Worm (Caenorhabditis elegans) whole organism, early embryonic: Measurements from ENCODE around the gene K02E11.3.
"Not testable (repeated sequence)": the region's sequence is repeated elsewhere in the genome, so short reads cannot be mapped to it uniquely, and the experiment has no call there.

Experiments
- B0310.2 ChIP-seq: sonication (generic microtip); optimal IDR thresholded peaks from 2 replicates; lab custom pipeline; 2016; ENCODE audit warnings: mild to moderate bottlenecking, missing genetic modification characterization, missing compliant biosample characterization
- F13C5.2 ChIP-seq: sonication (generic microtip); optimal IDR thresholded peaks from 2 replicates; lab custom pipeline; 2017; ENCODE audit warnings: mild to moderate bottlenecking, missing genetic modification characterization, inconsistent platforms, missing compliant biosample characterization
- aly-1 ChIP-seq: sonication (generic microtip); optimal IDR thresholded peaks from 2 replicates; lab custom pipeline; 2016; ENCODE audit warnings: missing genetic modification characterization, missing compliant biosample characterization
- ama-1 ChIP-seq: fragments of 150-350 bp; optimal IDR thresholded peaks from 2 replicates; lab custom pipeline; 2014
- ceh-13 ChIP-seq: fragments of 200-800 bp; sonication (Bioruptor generic); optimal IDR thresholded peaks from 2 replicates; lab custom pipeline; 2018; ENCODE audit warnings: mild to moderate bottlenecking, missing genetic modification characterization, missing compliant biosample characterization
- ceh-36 ChIP-seq: sonication (generic microtip); optimal IDR thresholded peaks from 2 replicates; lab custom pipeline; 2016; ENCODE audit warnings: missing genetic modification characterization, inconsistent platforms, missing compliant biosample characterization
- ets-7 ChIP-seq: sonication (generic microtip); optimal IDR thresholded peaks from 2 replicates; lab custom pipeline; 2016; ENCODE audit warnings: missing genotype, missing genetic modification characterization, missing compliant biosample characterization
- flt-1 ChIP-seq: fragments of 200-800 bp; sonication (Bioruptor generic); IDR thresholded peaks from 2 replicates; pipeline ENCODE4 v1.3.6; 2022; ENCODE audit warnings: missing genetic modification characterization, missing compliant biosample characterization
- hmbx-1 ChIP-seq: sonication (generic microtip); optimal IDR thresholded peaks from 2 replicates; lab custom pipeline; 2016; ENCODE audit warnings: mild to moderate bottlenecking, missing genetic modification characterization, missing compliant biosample characterization
- hmg-4 ChIP-seq: fragments of 200-800 bp; sonication (Bioruptor generic); optimal IDR thresholded peaks from 2 replicates; lab custom pipeline; 2018; ENCODE audit warnings: mild to moderate bottlenecking, missing genetic modification characterization, missing compliant biosample characterization
- hnd-1 ChIP-seq: sonication (generic microtip); optimal IDR thresholded peaks from 2 replicates; lab custom pipeline; 2016; ENCODE audit warnings: missing genetic modification characterization, missing compliant biosample characterization
- pes-1 ChIP-seq: fragments of 200-800 bp; sonication (Bioruptor generic); IDR thresholded peaks from 2 replicates; pipeline ENCODE4 v1.3.6; 2022; ENCODE audit warnings: missing genetic modification reagents, missing genetic modification characterization, missing compliant biosample characterization
- scrt-1 ChIP-seq: fragments of 200-800 bp; sonication (Bioruptor generic); IDR thresholded peaks from 2 replicates; pipeline ENCODE4 v1.3.6; 2022; ENCODE audit warnings: missing genetic modification characterization, missing compliant biosample characterization
- sea-1 ChIP-seq: fragments of 200-800 bp; sonication (Bioruptor generic); conservative IDR thresholded peaks from 2 replicates; pipeline ENCODE4 v1.3.6; 2022; ENCODE audit warnings: missing genetic modification characterization, missing compliant biosample characterization
- tbx-11 ChIP-seq: fragments of 200-800 bp; sonication (Bioruptor generic); IDR thresholded peaks from 2 replicates; pipeline ENCODE4 v1.3.6; 2022; ENCODE audit warnings: missing genetic modification characterization, missing compliant biosample characterization
- tbx-37 ChIP-seq: fragments of 200-800 bp; sonication (Bioruptor generic); conservative IDR thresholded peaks from 2 replicates; pipeline ENCODE4 v1.3.6; 2022; ENCODE audit warnings: missing genetic modification reagents, missing genetic modification characterization, missing compliant biosample characterization
- tra-4 ChIP-seq: sonication (generic microtip); optimal IDR thresholded peaks from 2 replicates; lab custom pipeline; 2017; ENCODE audit warnings: missing genetic modification characterization, missing compliant biosample characterization

K02E11.3 gene

DNA sequence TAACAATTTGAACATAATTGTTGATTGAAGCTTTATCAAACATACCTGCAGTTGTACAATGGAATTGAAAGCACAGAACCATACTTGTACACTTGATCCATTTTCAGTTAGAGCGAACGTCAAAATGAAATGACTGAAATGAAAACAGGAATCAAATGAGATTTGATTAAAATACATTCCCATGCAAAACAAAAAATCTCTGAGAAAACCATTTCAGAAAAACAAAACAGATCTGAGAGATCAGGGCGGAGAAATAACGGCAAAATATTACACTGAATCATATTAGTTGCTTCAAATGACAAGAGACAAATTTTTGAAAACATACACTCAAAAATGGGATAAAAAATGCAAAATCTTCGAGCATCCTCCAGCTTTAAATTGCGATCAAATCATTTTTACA lies 33.1 kb upstream of the K02E11.3 start, which contains the start of gene srt-33:
srt-33 (minus strand) TSS at position 101 of the 400 bp plus-strand sequence.
- no peak for TF ChIP-seq hmbx-1
- TF ChIP-seq sea-1 (GFP tag; lab: Robert Waterston, UW): no peak
- TF ChIP-seq aly-1 (tag; lab: Kevin White, UChicago): no peak
- TF ChIP-seq ets-7 (tag; lab: Kevin White, UChicago): no peak
- TF ChIP-seq ama-1 (lab: Kevin White, UChicago): no peak
- TF ChIP-seq hmg-4 (GFP tag; lab: Kevin White, UChicago): no peak
- TF ChIP-seq hnd-1 (tag; lab: Kevin White, UChicago): no peak
- TF ChIP-seq pes-1 (GFP tag; lab: Robert Waterston, UW): no peak
- no peak for TF ChIP-seq tbx-37 (GFP tag; lab: Robert Waterston, UW)

DNA sequence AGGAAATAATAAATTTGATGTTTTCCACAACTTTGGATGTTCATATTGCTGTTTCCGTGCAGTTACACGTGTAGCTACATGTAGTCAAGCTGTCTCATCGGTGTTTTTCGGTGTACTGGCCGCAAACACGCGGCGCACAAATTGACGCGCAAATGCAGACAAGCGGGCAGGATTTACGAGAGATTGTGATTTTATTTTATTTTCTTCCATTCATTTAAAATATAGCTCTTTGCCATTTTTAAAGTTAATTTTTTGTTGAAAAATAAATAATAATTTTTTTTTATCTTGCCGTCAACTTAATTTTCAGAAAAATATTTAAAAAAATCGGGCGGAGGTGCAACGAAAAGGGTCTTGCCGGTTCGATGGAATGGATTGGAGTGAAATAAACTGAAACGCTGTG lies 27.6 kb upstream of the K02E11.3 start, which contains the start of gene F40G12.7:
F40G12.7 (plus strand) TSS at position 301 of the 400 bp plus-strand sequence.
- TF ChIP-seq pes-1 (GFP tag; lab: Robert Waterston, UW); scrt-1 (GFP tag; lab: Robert Waterston, UW); F13C5.2: not testable (repeated sequence)

DNA sequence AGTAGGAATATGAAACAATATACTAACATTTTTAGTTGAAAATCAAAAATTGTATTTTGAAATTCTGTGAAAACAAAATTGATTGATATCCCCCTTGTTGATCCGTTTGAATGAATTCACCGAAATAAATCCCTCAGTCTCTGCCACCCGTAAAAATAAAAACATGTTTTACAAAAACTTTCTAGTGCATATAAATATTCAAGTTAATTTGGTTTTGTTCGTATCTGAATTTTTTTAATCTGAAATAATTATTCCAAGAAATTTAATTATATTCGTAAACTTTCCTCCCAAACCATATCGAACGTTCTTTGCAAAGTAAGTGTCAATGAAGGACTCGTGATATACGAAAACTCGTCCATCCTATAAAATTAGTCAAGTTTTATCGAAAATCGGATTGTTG lies 26.4 kb upstream of the K02E11.3 start, which contains the start of gene F40G12.6:
F40G12.6 (minus strand) TSS at position 101 of the 400 bp plus-strand sequence.
- TF ChIP-seq tbx-37 (GFP tag; lab: Robert Waterston, UW) (no peak), hmbx-1 (no peak), hmg-4 (GFP tag; lab: Kevin White, UChicago) (no peak), scrt-1 (GFP tag; lab: Robert Waterston, UW) (no peak), sea-1 (GFP tag; lab: Robert Waterston, UW) (no peak), ceh-36 (tag; lab: Kevin White, UChicago) (no peak), ets-7 (tag; lab: Kevin White, UChicago) (no peak), ceh-13 (GFP tag; lab: Kevin White, UChicago) (no peak), tbx-11 (GFP tag; lab: Robert Waterston, UW) (no peak), F13C5.2 (no peak), hnd-1 (tag; lab: Kevin White, UChicago) (no peak), aly-1 (tag; lab: Kevin White, UChicago) (no peak), tra-4 (tag; lab: Kevin White, UChicago) (no peak), pes-1 (GFP tag; lab: Robert Waterston, UW) (no peak), B0310.2 (tag; lab: Kevin White, UChicago) (no peak), ama-1 (lab: Kevin White, UChicago) (no peak), flt-1 (GFP tag; lab: Robert Waterston, UW) (no peak)

DNA sequence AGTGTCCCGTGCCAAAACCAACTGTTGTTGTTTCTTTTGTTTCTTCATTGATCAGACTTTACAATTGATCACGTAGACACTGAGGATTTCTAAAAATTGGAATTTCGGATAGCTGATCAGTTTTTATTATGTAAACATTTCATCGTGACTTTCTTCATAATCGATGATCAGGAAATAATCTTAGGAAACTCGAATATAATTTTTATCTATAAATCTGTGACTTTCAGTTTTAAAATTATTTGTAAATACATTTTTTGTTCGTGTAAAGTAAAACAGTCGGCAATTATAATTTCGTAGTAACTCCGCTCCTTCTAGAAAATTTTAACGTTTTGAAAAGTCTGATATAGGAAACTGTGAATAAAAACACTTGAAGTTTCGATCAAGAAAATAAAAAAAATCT lies 24.1 kb upstream of the K02E11.3 start, which contains the start of gene F40G12.5:
F40G12.5 (minus strand) TSS at position 101 of the 400 bp plus-strand sequence.
- TF ChIP-seq ceh-13 (GFP tag; lab: Kevin White, UChicago) (no peak), F13C5.2 (no peak), sea-1 (GFP tag; lab: Robert Waterston, UW) (no peak), B0310.2 (tag; lab: Kevin White, UChicago) (no peak), tbx-11 (GFP tag; lab: Robert Waterston, UW) (no peak), pes-1 (GFP tag; lab: Robert Waterston, UW) (no peak), aly-1 (tag; lab: Kevin White, UChicago) (no peak), hmbx-1 (no peak), tbx-37 (GFP tag; lab: Robert Waterston, UW) (no peak), hmg-4 (GFP tag; lab: Kevin White, UChicago) (no peak), tra-4 (tag; lab: Kevin White, UChicago) (no peak), flt-1 (GFP tag; lab: Robert Waterston, UW) (no peak), hnd-1 (tag; lab: Kevin White, UChicago) (no peak), ceh-36 (tag; lab: Kevin White, UChicago) (no peak), ama-1 (lab: Kevin White, UChicago) (no peak), ets-7 (tag; lab: Kevin White, UChicago) (no peak)

DNA sequence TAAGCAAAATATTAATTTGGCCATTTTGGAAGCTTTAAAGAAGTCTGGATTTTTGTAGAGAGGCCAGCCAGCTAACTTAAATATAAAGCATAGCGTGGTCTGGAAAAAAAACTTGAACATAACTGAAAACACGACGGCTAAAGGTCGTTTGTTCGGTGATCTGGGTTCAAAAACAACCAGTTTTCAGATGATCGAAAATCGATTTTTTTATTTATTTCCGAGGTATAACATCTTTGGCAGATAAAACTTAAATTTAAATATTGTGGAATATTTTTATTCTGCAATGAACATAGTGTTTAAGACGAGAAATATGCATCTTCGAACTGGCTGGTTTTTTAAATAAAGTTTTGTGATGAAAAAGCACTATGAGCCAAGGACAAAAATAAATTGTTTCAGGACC lies 22.0 kb upstream of the K02E11.3 start, which contains the start of gene F40G12.4:
F40G12.4 (minus strand) TSS at position 101 of the 400 bp plus-strand sequence.
- TF ChIP-seq tbx-11 (GFP tag; lab: Robert Waterston, UW) (no peak), hnd-1 (tag; lab: Kevin White, UChicago) (no peak), ceh-13 (GFP tag; lab: Kevin White, UChicago) (no peak)

DNA sequence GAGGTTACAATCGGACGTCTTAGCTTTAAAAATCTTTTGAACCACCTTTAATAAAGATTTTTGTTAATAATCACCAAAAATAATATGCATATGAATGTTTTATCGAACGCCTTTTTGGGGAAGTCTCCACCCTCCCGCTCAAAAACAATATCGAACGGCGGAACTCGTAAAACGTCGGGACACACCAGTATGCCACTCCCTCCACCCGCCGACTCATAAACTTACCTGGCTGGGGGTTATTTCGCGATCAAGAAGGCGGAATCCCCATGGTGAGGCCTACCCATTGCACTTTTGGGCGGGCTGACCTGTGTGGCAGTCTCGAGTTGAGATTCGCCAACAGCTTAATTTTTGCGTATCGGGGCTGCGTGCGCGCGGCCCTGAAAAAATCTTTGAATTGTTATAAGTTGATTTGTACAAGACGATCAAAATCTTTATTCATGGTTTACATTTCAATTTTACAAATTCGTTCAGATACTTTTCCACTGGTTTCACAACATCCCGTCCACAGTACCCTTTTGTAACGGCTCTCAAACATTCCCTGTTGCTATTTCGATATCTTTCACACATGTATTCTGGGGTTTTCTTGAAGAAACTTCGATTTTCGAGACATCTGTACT lies 20.8 kb upstream of the K02E11.3 start:
- TF ChIP-seq flt-1 (GFP tag; lab: Robert Waterston, UW) (no peak), ceh-13 (GFP tag; lab: Kevin White, UChicago) (no peak), ceh-36 (tag; lab: Kevin White, UChicago) (no peak), B0310.2 (tag; lab: Kevin White, UChicago) (no peak), pes-1 (GFP tag; lab: Robert Waterston, UW) (no peak), hmbx-1 (no peak), scrt-1 (GFP tag; lab: Robert Waterston, UW) (no peak), hmg-4 (GFP tag; lab: Kevin White, UChicago) (no peak), ama-1 (lab: Kevin White, UChicago) (no peak), sea-1 (GFP tag; lab: Robert Waterston, UW) (no peak), aly-1 (tag; lab: Kevin White, UChicago) (no peak), ets-7 (tag; lab: Kevin White, UChicago) (no peak), tbx-37 (GFP tag; lab: Robert Waterston, UW) (no peak), tra-4 (tag; lab: Kevin White, UChicago) (no peak), F13C5.2 (no peak), hnd-1 (tag; lab: Kevin White, UChicago) (no peak)

DNA sequence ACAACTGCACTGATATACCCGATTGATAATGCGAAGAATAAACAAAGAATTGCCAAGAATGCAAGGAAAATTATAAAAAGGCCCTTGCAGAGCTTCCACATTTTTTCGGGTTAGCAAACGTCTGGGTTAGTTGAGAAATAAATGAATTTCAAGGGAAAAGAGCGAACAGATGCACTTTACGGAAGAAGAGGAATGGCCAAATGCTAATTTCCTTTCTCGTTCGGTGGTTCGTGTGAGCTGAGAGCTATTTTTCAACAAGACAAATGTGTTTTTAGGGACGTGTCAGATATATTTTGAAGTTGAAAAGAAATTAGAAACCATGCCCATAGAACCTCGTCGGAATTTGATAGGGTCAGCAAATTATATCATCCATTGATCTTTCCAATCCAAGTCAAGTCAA lies 14.2 kb upstream of the K02E11.3 start, which contains the start of gene F40G12.2:
F40G12.2 (minus strand) TSS at position 101 of the 400 bp plus-strand sequence.
- TF ChIP-seq ama-1 (lab: Kevin White, UChicago) (no peak), F13C5.2 (no peak), hmbx-1 (no peak), tbx-37 (GFP tag; lab: Robert Waterston, UW) (no peak), sea-1 (GFP tag; lab: Robert Waterston, UW) (no peak), hnd-1 (tag; lab: Kevin White, UChicago) (no peak), B0310.2 (tag; lab: Kevin White, UChicago) (no peak), flt-1 (GFP tag; lab: Robert Waterston, UW) (no peak), ceh-36 (tag; lab: Kevin White, UChicago) (no peak), ets-7 (tag; lab: Kevin White, UChicago) (no peak), hmg-4 (GFP tag; lab: Kevin White, UChicago) (no peak)
